Fruit fly (Drosophila melanogaster) whole organism, embryonic: ENCODE data around the gene His3.3B.

Source experiments
- Aef1 ChIP-seq: fragments of 200-800 bp; sonication (Bioruptor generic); IDR thresholded peaks from 3 replicates; pipeline ENCODE4 v1.3.6; 2022; ENCODE audit warnings: missing biosample characterization, missing genetic modification characterization
- Atf3 ChIP-seq: fragments of 200-800 bp; sonication (Bioruptor generic); optimal IDR thresholded peaks from 3 replicates; lab custom pipeline; 2016; ENCODE audit warnings: missing biosample characterization, missing genetic modification characterization
- B-H1 ChIP-seq: fragments of 200-800 bp; sonication (Bioruptor generic); IDR thresholded peaks from 3 replicates; pipeline ENCODE4 v1.3.6; 2022; ENCODE audit warnings: missing biosample characterization, missing genetic modification characterization
- CG10147 ChIP-seq: fragments of 200-800 bp; sonication (Bioruptor generic); optimal IDR thresholded peaks from 2 replicates; lab custom pipeline; 2019; ENCODE audit warnings: missing biosample characterization, mild to moderate bottlenecking, missing genetic modification characterization, moderate library complexity
- CG1024 ChIP-seq: fragments of 200-800 bp; sonication (Bioruptor generic); IDR thresholded peaks from 2 replicates; pipeline ENCODE4 v1.3.6; 2022; ENCODE audit warnings: missing biosample characterization, missing genetic modification characterization
- CG10267 ChIP-seq: fragments of 200-800 bp; sonication (Bioruptor generic); optimal IDR thresholded peaks from 2 replicates; lab custom pipeline; 2018; ENCODE audit warnings: missing biosample characterization, mild to moderate bottlenecking, missing genetic modification characterization, moderate library complexity
- CG10979 ChIP-seq: fragments of 200-800 bp; sonication (Bioruptor generic); optimal IDR thresholded peaks from 2 replicates; lab custom pipeline; 2018; ENCODE audit warnings: missing biosample characterization, mild to moderate bottlenecking, missing genetic modification characterization, moderate library complexity
- CG12219 ChIP-seq: fragments of 200-800 bp; sonication (Bioruptor generic); optimal IDR thresholded peaks from 3 replicates; lab custom pipeline; 2018; ENCODE audit warnings: missing biosample characterization, mild to moderate bottlenecking, missing genetic modification characterization
- CG12299 ChIP-seq: fragments of 200-800 bp; sonication (Bioruptor generic); optimal IDR thresholded peaks from 2 replicates; lab custom pipeline; 2018; ENCODE audit warnings: missing biosample characterization, mild to moderate bottlenecking, missing genetic modification characterization
- CG13296 ChIP-seq: fragments of 200-800 bp; sonication (Bioruptor generic); optimal IDR thresholded peaks from 3 replicates; lab custom pipeline; 2018; ENCODE audit warnings: missing biosample characterization, mild to moderate bottlenecking, missing genetic modification characterization
- CG13775 ChIP-seq: fragments of 200-800 bp; sonication (Bioruptor generic); optimal IDR thresholded peaks from 3 replicates; lab custom pipeline; 2017; ENCODE audit warnings: missing biosample characterization, mild to moderate bottlenecking, missing genetic modification characterization
- CG15514 ChIP-seq: fragments of 200-800 bp; sonication (Bioruptor generic); optimal IDR thresholded peaks from 3 replicates; lab custom pipeline; 2017; ENCODE audit warnings: missing biosample characterization, missing genetic modification characterization, mild to moderate bottlenecking, moderate library complexity, missing genetic modification reagents
- CG18619 ChIP-seq: fragments of 200-800 bp; sonication (Bioruptor generic); optimal IDR thresholded peaks from 3 replicates; lab custom pipeline; 2017; ENCODE audit warnings: missing biosample characterization, mild to moderate bottlenecking, missing genetic modification characterization
- CG2678 ChIP-seq: fragments of 200-800 bp; sonication (Bioruptor generic); optimal IDR thresholded peaks from 3 replicates; lab custom pipeline; 2019; ENCODE audit warnings: missing biosample characterization, mild to moderate bottlenecking, missing genetic modification characterization, moderate library complexity
- CG32767 ChIP-seq: fragments of 200-800 bp; sonication (Bioruptor generic); IDR thresholded peaks from 2 replicates; pipeline ENCODE4 v1.3.6; 2022; ENCODE audit warnings: missing biosample characterization, missing genetic modification characterization
- CG3281 ChIP-seq: fragments of 200-800 bp; sonication (Bioruptor generic); optimal IDR thresholded peaks from 3 replicates; lab custom pipeline; 2017; ENCODE audit warnings: missing biosample characterization, mild to moderate bottlenecking, missing genetic modification characterization
- CG4730 ChIP-seq: fragments of 200-800 bp; sonication (Bioruptor generic); IDR thresholded peaks from 2 replicates; pipeline ENCODE4 v1.3.6; 2022; ENCODE audit warnings: missing biosample characterization, missing genetic modification characterization
- CG4820 ChIP-seq: fragments of 200-800 bp; sonication (Bioruptor generic); optimal IDR thresholded peaks from 3 replicates; lab custom pipeline; 2016; ENCODE audit warnings: missing biosample characterization, missing genetic modification characterization
- CG6791 ChIP-seq: fragments of 200-800 bp; sonication (Bioruptor generic); IDR thresholded peaks from 3 replicates; pipeline ENCODE4 v1.3.6; 2022; ENCODE audit warnings: missing biosample characterization, missing genetic modification characterization; ENCODE audit not compliant: partially characterized antibody
- CG8089 ChIP-seq: fragments of 200-800 bp; sonication (Bioruptor generic); optimal IDR thresholded peaks from 3 replicates; lab custom pipeline; 2016; ENCODE audit warnings: missing biosample characterization, missing genetic modification characterization
- CG8388 ChIP-seq: fragments of 200-800 bp; sonication (Bioruptor generic); optimal IDR thresholded peaks from 2 replicates; lab custom pipeline; 2019; ENCODE audit warnings: missing biosample characterization, mild to moderate bottlenecking, missing genetic modification characterization, moderate library complexity
- CG8765 ChIP-seq: fragments of 200-800 bp; sonication (Bioruptor generic); IDR thresholded peaks from 2 replicates; pipeline ENCODE4 v1.3.6; 2022; ENCODE audit warnings: missing biosample characterization, missing genetic modification characterization
- CG9437 ChIP-seq: fragments of 200-800 bp; sonication (Bioruptor generic); optimal IDR thresholded peaks from 2 replicates; lab custom pipeline; 2018; ENCODE audit warnings: missing biosample characterization, mild to moderate bottlenecking, missing genetic modification characterization
- CoRest ChIP-seq: fragments of 200-800 bp; sonication (Bioruptor generic); optimal IDR thresholded peaks from 3 replicates; lab custom pipeline; 2018; ENCODE audit warnings: missing biosample characterization, mild to moderate bottlenecking, missing genetic modification characterization, moderate library complexity
- Dll ChIP-seq: fragments of 200-800 bp; sonication (Bioruptor generic); IDR thresholded peaks from 4 replicates; pipeline ENCODE4 v1.3.6; 2022; ENCODE audit warnings: missing biosample characterization, missing genetic modification characterization; ENCODE audit not compliant: partially characterized antibody
- GATAe ChIP-seq: fragments of 200-800 bp; sonication (Bioruptor generic); conservative IDR thresholded peaks from 2 replicates; pipeline ENCODE4 v1.3.6; 2022; ENCODE audit warnings: missing biosample characterization, missing genetic modification characterization
- HHEX ChIP-seq: fragments of 200-800 bp; sonication (Bioruptor generic); optimal IDR thresholded peaks from 3 replicates; lab custom pipeline; 2017; ENCODE audit warnings: missing biosample characterization, mild to moderate bottlenecking, missing genetic modification characterization, missing genetic modification reagents
- Hsf ChIP-seq: fragments of 200-800 bp; sonication (Bioruptor generic); optimal IDR thresholded peaks from 3 replicates; lab custom pipeline; 2016; ENCODE audit warnings: missing biosample characterization, missing genetic modification characterization
- Meics ChIP-seq: fragments of 200-800 bp; sonication (Bioruptor generic); optimal IDR thresholded peaks from 2 replicates; lab custom pipeline; 2017; ENCODE audit warnings: missing biosample characterization, mild to moderate bottlenecking, missing genetic modification characterization
- aop ChIP-seq: fragments of 200-800 bp; sonication (Bioruptor generic); IDR thresholded peaks from 2 replicates; pipeline ENCODE4 v1.3.6; 2022; ENCODE audit warnings: missing biosample characterization, missing genetic modification characterization
- ato ChIP-seq: fragments of 200-800 bp; sonication (Bioruptor generic); IDR thresholded peaks from 2 replicates; pipeline ENCODE4 v1.3.6; 2022; ENCODE audit warnings: missing biosample characterization, missing genetic modification characterization; ENCODE audit not compliant: partially characterized antibody
- bbx ChIP-seq: fragments of 200-800 bp; sonication (Bioruptor generic); IDR thresholded peaks from 2 replicates; pipeline ENCODE4 v1.3.6; 2022; ENCODE audit warnings: missing biosample characterization, missing genetic modification characterization; ENCODE audit not compliant: partially characterized antibody
- bsh ChIP-seq, 2 experiments: fragments of 200-800 bp; sonication (Bioruptor generic); optimal IDR thresholded peaks; 2 replicates each; lab custom pipeline; 2017 to 2018; ENCODE audit warnings: mild to moderate bottlenecking in 2 of 2, missing biosample characterization in 2 of 2, missing genetic modification characterization in 2 of 2, moderate library complexity in 1 of 2
- cato ChIP-seq: fragments of 200-800 bp; sonication (Bioruptor generic); optimal IDR thresholded peaks from 2 replicates; lab custom pipeline; 2016; ENCODE audit warnings: missing biosample characterization, missing genetic modification characterization, borderline replicate concordance
- caup ChIP-seq: fragments of 200-800 bp; sonication (Bioruptor generic); optimal IDR thresholded peaks from 3 replicates; lab custom pipeline; 2017; ENCODE audit warnings: missing biosample characterization, mild to moderate bottlenecking, missing genetic modification characterization, moderate library complexity; ENCODE audit not compliant: severe bottlenecking
- croc ChIP-seq: fragments of 200-800 bp; sonication (Bioruptor generic); conservative IDR thresholded peaks from 3 replicates; pipeline ENCODE4 v1.3.6; 2022; ENCODE audit warnings: missing biosample characterization, missing genetic modification characterization
- da ChIP-seq: fragments of 200-800 bp; sonication (Bioruptor generic); optimal IDR thresholded peaks from 2 replicates; lab custom pipeline; 2016; ENCODE audit warnings: missing biosample characterization, missing genetic modification characterization
- dan ChIP-seq: fragments of 200-800 bp; sonication (Bioruptor generic); IDR thresholded peaks from 2 replicates; pipeline ENCODE4 v1.3.6; 2022; ENCODE audit warnings: missing biosample characterization, missing genetic modification characterization
- gfzf ChIP-seq: fragments of 200-800 bp; sonication (Bioruptor generic); optimal IDR thresholded peaks from 2 replicates; lab custom pipeline; 2016; ENCODE audit warnings: missing biosample characterization, mild to moderate bottlenecking, missing genetic modification characterization, moderate library complexity
- jumu ChIP-seq: fragments of 200-800 bp; sonication (Bioruptor generic); optimal IDR thresholded peaks from 3 replicates; lab custom pipeline; 2016; ENCODE audit warnings: missing biosample characterization, missing genetic modification characterization
- knrl ChIP-seq: fragments of 200-800 bp; sonication (Bioruptor generic); IDR thresholded peaks from 3 replicates; pipeline ENCODE4 v1.3.6; 2022; ENCODE audit warnings: missing biosample characterization, missing genetic modification characterization; ENCODE audit not compliant: partially characterized antibody
- lab ChIP-seq: fragments of 200-800 bp; sonication (Bioruptor generic); optimal IDR thresholded peaks from 3 replicates; lab custom pipeline; 2017; ENCODE audit warnings: missing biosample characterization, missing genetic modification characterization, mild to moderate bottlenecking, moderate library complexity, missing genetic modification reagents
- salm ChIP-seq: fragments of 200-800 bp; sonication (Bioruptor generic); optimal IDR thresholded peaks from 2 replicates; lab custom pipeline; 2018; ENCODE audit warnings: missing biosample characterization, mild to moderate bottlenecking, missing genetic modification characterization
- sd ChIP-seq: fragments of 200-800 bp; sonication (Bioruptor generic); optimal IDR thresholded peaks from 3 replicates; lab custom pipeline; 2018; ENCODE audit warnings: missing biosample characterization, mild to moderate bottlenecking, missing genetic modification characterization, moderate library complexity
- sim ChIP-seq: fragments of 200-800 bp; sonication (Bioruptor generic); IDR thresholded peaks from 2 replicates; pipeline ENCODE4 v1.3.6; 2022; ENCODE audit warnings: missing biosample characterization, missing genetic modification characterization
- sna ChIP-seq: fragments of 200-800 bp; sonication (Bioruptor generic); IDR thresholded peaks from 2 replicates; pipeline ENCODE4 v1.3.6; 2022; ENCODE audit warnings: missing biosample characterization, missing genetic modification characterization; ENCODE audit not compliant: partially characterized antibody

The His3.3B gene

dm6 chrX:9122492-9122891, 34.0 kb downstream of the His3.3B start (continued):
- peak; percentile 15 for TF ChIP-seq sd (tag; lab: Kevin White, UChicago)
- no peak for TF ChIP-seq knrl (GFP tag; lab: Robert Waterston, UW)
- TF ChIP-seq da = no peak
- peak; percentile 10 for TF ChIP-seq lab

- TF ChIP-seq CG9437 (GFP tag; lab: Kevin White, UChicago) (no peak), sna (GFP tag; lab: Robert Waterston, UW) (no peak), CG13775 (GFP tag; lab: Kevin White, UChicago) (peak; percentile 12), aop (GFP tag; lab: Robert Waterston, UW) (no peak), CG8765 (GFP tag; lab: Robert Waterston, UW) (no peak), ato (GFP tag; lab: Robert Waterston, UW) (no peak), Dll (no peak), CG18619 (GFP tag; lab: Kevin White, UChicago) (peak; percentile 5), CG10267 (peak; percentile 50), HHEX (peak; percentile 45), cato (GFP tag; lab: Kevin White, UChicago) (no peak), GATAe (no peak), CG1024 (GFP tag; lab: Robert Waterston, UW) (peak; percentile 39; the same call in 1 of the 2 replicates), Hsf (GFP tag; lab: Kevin White, UChicago) (peak; percentile 33), CG2678 (tag; lab: Kevin White, UChicago) (peak; percentile 67), CG8388 (GFP tag; lab: Kevin White, UChicago) (peak; percentile 23), CG32767 (GFP tag; lab: Robert Waterston, UW) (no peak), CG15514 (peak; percentile 21), CG8089 (no peak), jumu (GFP tag; lab: Kevin White, UChicago) (no peak), dan (no peak), CG3281 (peak; percentile 55), CG12299 (no peak), salm (no peak), CG4820 (peak; percentile 32), CG12219 (GFP tag; lab: Kevin White, UChicago) (peak; percentile 14), CG13296 (GFP tag; lab: Kevin White, UChicago) (peak; percentile 25), CG4730 (no peak; the same call in 1 of the 2 replicates), B-H1 (GFP tag; lab: Robert Waterston, UW) (no peak), croc (GFP tag; lab: Robert Waterston, UW) (no peak), sim (GFP tag; lab: Robert Waterston, UW) (no peak), gfzf (GFP tag; lab: Kevin White, UChicago) (no peak), bbx (no peak), Atf3 (no peak), Aef1 (GFP tag; lab: Robert Waterston, UW) (peak; percentile 16; the same call in 1 of the 3 replicates), CoRest (tag; lab: Kevin White, UChicago) (peak; percentile 31), CG10147 (GFP tag; lab: Kevin White, UChicago) (peak; percentile 15), CG6791 (GFP tag; lab: Robert Waterston, UW) (no peak), caup (no peak), bsh (GFP tag; optimal IDR thresholded peaks at IDR 0.05; lab: Kevin White, UChicago) (peak in 1 of 2 experiments; percentile 62), Meics (GFP tag; lab: Kevin White, UChicago) (peak; percentile 60), CG10979 (tag; lab: Kevin White, UChicago) (peak; percentile 55)
Observed at dm6 chrX:9120828-9121754, 35.4 kb downstream of the His3.3B start.
